Worm (Caenorhabditis elegans): ENCODE measurements around the gene srj-9.

- TF ChIP-seq tbx-2 (tag; optimal IDR thresholded peaks at IDR 0.05) (no peak), mdl-1 (tag; optimal IDR thresholded peaks at IDR 0.05) (no peak), ceh-28 (tag; optimal IDR thresholded peaks at IDR 0.05) (no peak), elt-1 (tag; optimal IDR thresholded peaks at IDR 0.05) (no peak), ztf-4 (tag; optimal IDR thresholded peaks at IDR 0.05) (no peak)
These were observed 37.0 kb upstream of the srj-9 start, which contains the start of gene T20D4.15 for ce11 chrV:3394694-3395240.

Data from whole organism, L3 larva.